Worm (Caenorhabditis elegans) whole organism, L4/young adult: Measurements from ENCODE around the gene R144.6.
"Not testable (repeated sequence)": the region's sequence is repeated elsewhere in the genome, so short reads cannot be mapped to it uniquely, and the experiment has no call there.

Source experiments
- W03F9.2 ChIP-seq: fragments of 150-350 bp; optimal IDR thresholded peaks from 2 replicates; lab custom pipeline; 2014; ENCODE audit warnings: missing biosample characterization, missing genetic modification characterization
- dao-5 ChIP-seq: sonication (generic microtip); optimal IDR thresholded peaks from 2 replicates; lab custom pipeline; 2016; ENCODE audit warnings: missing genotype, missing genetic modification characterization, moderate library complexity, missing compliant biosample characterization
- him-1 ChIP-seq: sonication (generic microtip); optimal IDR thresholded peaks from 2 replicates; lab custom pipeline; 2016; ENCODE audit warnings: missing genotype, missing genetic modification reagents, missing genetic modification characterization, missing compliant biosample characterization

The R144.6 gene

ce11 chrIII:4987666-4988065, 16.9 kb downstream of the R144.6 start:
- TF ChIP-seq W03F9.2 (tag; lab: Kevin White, UChicago) (no peak), him-1 (tag; lab: Kevin White, UChicago) (no peak), dao-5 (tag; lab: Kevin White, UChicago) (no peak)

ce11 chrIII:4986790-4987259, 17.7 kb downstream of the R144.6 start, which contains the start of the genes C27F2.10 and wdr-60:
C27F2.10 (minus strand) TSS chrIII:4986898.
wdr-60 (plus strand) TSS chrIII:4987209.
- TF ChIP-seq W03F9.2 (tag; lab: Kevin White, UChicago), result no peak
- TF ChIP-seq him-1 (tag; lab: Kevin White, UChicago), result no peak
- TF ChIP-seq dao-5 (tag; lab: Kevin White, UChicago), result no peak

- TF ChIP-seq dao-5 (tag; lab: Kevin White, UChicago), result no peak
- no peak for TF ChIP-seq him-1 (tag; lab: Kevin White, UChicago)
- no peak for TF ChIP-seq W03F9.2 (tag; lab: Kevin White, UChicago)
Observed at ce11 chrIII:4984444-4985086, 20.0 kb downstream of the R144.6 start, which contains the start of gene C27F2.7. C27F2.7 (minus strand) TSS chrIII:4984494.

- TF ChIP-seq W03F9.2 (tag; lab: Kevin White, UChicago) (no peak), him-1 (tag; lab: Kevin White, UChicago) (no peak), dao-5 (tag; lab: Kevin White, UChicago) (no peak)
Observed at ce11 chrIII:4983961-4984360, 20.6 kb downstream of the R144.6 start.

ce11 chrIII:4980367-4980766, 24.2 kb downstream of the R144.6 start, which contains the start of gene C27F2.6:
C27F2.6 (minus strand) TSS chrIII:4980467.
- not testable (repeated sequence) for TF ChIP-seq him-1, W03F9.2, dao-5 (tag; lab: Kevin White, UChicago)

ce11 chrIII:4968146-4968545, 36.4 kb downstream of the R144.6 start:
- no peak for TF ChIP-seq him-1 (tag; lab: Kevin White, UChicago)

- TF ChIP-seq W03F9.2 (tag; lab: Kevin White, UChicago) (no peak), him-1 (tag; lab: Kevin White, UChicago) (no peak), dao-5 (tag; lab: Kevin White, UChicago) (no peak)
Observed at ce11 chrIII:4967236-4967635, 37.3 kb downstream of the R144.6 start.

ce11 chrIII:4965271-4965670, 39.2 kb downstream of the R144.6 start, which contains the start of gene nca-2:
nca-2 (plus strand) TSS chrIII:4965571.
- TF ChIP-seq W03F9.2 (tag; lab: Kevin White, UChicago), result no peak
- no peak for TF ChIP-seq him-1 (tag; lab: Kevin White, UChicago)
- TF ChIP-seq dao-5 (tag; lab: Kevin White, UChicago), result no peak

ce11 chrIII:4962886-4963285, 41.6 kb downstream of the R144.6 start, which contains the start of gene C27F2.9:
C27F2.9 (minus strand) TSS chrIII:4963044.
- TF ChIP-seq W03F9.2 (tag; lab: Kevin White, UChicago), result peak; percentile 93
- TF ChIP-seq dao-5 (tag; lab: Kevin White, UChicago), result no peak
- peak; percentile 85 for TF ChIP-seq him-1 (tag; lab: Kevin White, UChicago)

- TF ChIP-seq him-1 (tag; lab: Kevin White, UChicago), result no peak
- no peak for TF ChIP-seq dao-5 (tag; lab: Kevin White, UChicago)
- no peak for TF ChIP-seq W03F9.2 (tag; lab: Kevin White, UChicago)
Observed at ce11 chrIII:4962393-4962792, 42.1 kb downstream of the R144.6 start, which contains the start of gene vps-22. vps-22 (minus strand) TSS chrIII:4962493.

- TF ChIP-seq him-1 (tag; lab: Kevin White, UChicago) (no peak), W03F9.2 (tag; lab: Kevin White, UChicago) (no peak), dao-5 (tag; lab: Kevin White, UChicago) (no peak)
Observed at ce11 chrIII:4961281-4961680, 43.2 kb downstream of the R144.6 start.

ce11 chrIII:4960204-4960603, 44.3 kb downstream of the R144.6 start, which contains the start of gene C27F2.4:
C27F2.4 (minus strand) TSS chrIII:4960304.
- TF ChIP-seq him-1 (tag; lab: Kevin White, UChicago), result no peak
- TF ChIP-seq W03F9.2 (tag; lab: Kevin White, UChicago), result no peak
- TF ChIP-seq dao-5 (tag; lab: Kevin White, UChicago), result no peak

ce11 chrIII:4956566-4956965, 48.0 kb downstream of the R144.6 start, which contains the start of gene C26E6.1:
C26E6.1 (plus strand) TSS chrIII:4956866.
- TF ChIP-seq dao-5 (tag; lab: Kevin White, UChicago) (no peak), him-1 (tag; lab: Kevin White, UChicago) (no peak), W03F9.2 (tag; lab: Kevin White, UChicago) (no peak)
